Fruit fly (Drosophila melanogaster) whole organism, larva: ENCODE measurements around the gene CG17777.

Experiments
- noc ChIP-seq: fragments of 200-800 bp; sonication (Bioruptor generic); optimal IDR thresholded peaks from 3 replicates; lab custom pipeline; 2019; ENCODE audit warnings: missing biosample characterization, mild to moderate bottlenecking, missing genetic modification characterization, moderate library complexity

The CG17777 gene

dm6 chrX:2213759-2214406 lies 27.2 kb downstream of the CG17777 start, which contains the start of gene SmydA-8:
TSS of gene SmydA-8 (minus strand) at chrX:2213809.
- no peak for TF ChIP-seq noc (tag; lab: Kevin White, UChicago)

dm6 chrX:2218455-2218854 lies 31.8 kb downstream of the CG17777 start:
- TF ChIP-seq noc (tag; lab: Kevin White, UChicago): no peak

- no peak for TF ChIP-seq noc (tag; lab: Kevin White, UChicago)
These were observed 32.6 kb downstream of the CG17777 start for dm6 chrX:2219246-2219645.

- TF ChIP-seq noc (tag; lab: Kevin White, UChicago): no peak
These were observed 33.2 kb downstream of the CG17777 start for dm6 chrX:2219899-2220298.

- TF ChIP-seq noc (tag; lab: Kevin White, UChicago): no peak
These were observed 34.9 kb downstream of the CG17777 start for dm6 chrX:2221598-2221997.

dm6 chrX:2222181-2222790 lies 35.6 kb downstream of the CG17777 start, which contains the start of gene Vinc:
TSS of gene Vinc (minus strand) at chrX:2222567.
- TF ChIP-seq noc (tag; lab: Kevin White, UChicago): peak; percentile 67

dm6 chrX:2223454-2223853 lies 36.8 kb downstream of the CG17777 start, which contains the start of gene CG14052:
TSS of gene CG14052 (plus strand) at chrX:2223754.
- no peak for TF ChIP-seq noc (tag; lab: Kevin White, UChicago)

- no peak for TF ChIP-seq noc (tag; lab: Kevin White, UChicago)
These were observed 38.5 kb downstream of the CG17777 start, which contains the start of gene pcx for dm6 chrX:2225138-2225537. TSS of gene pcx (plus strand) at chrX:2225296.
